Fruit fly (Drosophila melanogaster) whole organism, prepupa: ENCODE measurements around the gene CG15528.

Experiments used
- Blimp-1 ChIP-seq: fragments of 200-800 bp; sonication (Bioruptor generic); optimal IDR thresholded peaks from 3 replicates; lab custom pipeline; 2017; ENCODE audit warnings: missing biosample characterization, missing genetic modification characterization, mild to moderate bottlenecking, moderate library complexity, missing genetic modification reagents
- CG10631 ChIP-seq: fragments of 200-800 bp; sonication (Bioruptor generic); optimal IDR thresholded peaks from 2 replicates; lab custom pipeline; 2016; ENCODE audit warnings: missing biosample characterization, missing genetic modification characterization
- CG10669 ChIP-seq: fragments of 200-800 bp; sonication (Bioruptor generic); optimal IDR thresholded peaks from 3 replicates; lab custom pipeline; 2018; ENCODE audit warnings: missing biosample characterization, mild to moderate bottlenecking, missing genetic modification characterization, moderate library complexity
- CG11294 ChIP-seq: fragments of 200-800 bp; sonication (Bioruptor generic); IDR thresholded peaks from 2 replicates; pipeline ENCODE4 v1.3.6; 2022; ENCODE audit warnings: missing biosample characterization, missing genetic modification characterization
- CG11762 ChIP-seq: fragments of 200-800 bp; sonication (Bioruptor generic); optimal IDR thresholded peaks from 3 replicates; lab custom pipeline; 2016; ENCODE audit warnings: missing biosample characterization, missing genetic modification characterization; ENCODE audit not compliant: insufficient read depth
- CG11902 ChIP-seq: fragments of 200-800 bp; sonication (Bioruptor generic); optimal IDR thresholded peaks from 3 replicates; lab custom pipeline; 2016; ENCODE audit warnings: missing biosample characterization, missing genetic modification characterization
- CG16779 ChIP-seq: fragments of 200-800 bp; sonication (Bioruptor generic); optimal IDR thresholded peaks from 3 replicates; lab custom pipeline; 2017; ENCODE audit warnings: missing biosample characterization, mild to moderate bottlenecking, missing genetic modification characterization
- CG3032 ChIP-seq: fragments of 200-800 bp; optimal IDR thresholded peaks from 2 replicates; lab custom pipeline; 2019; ENCODE audit warnings: missing biosample characterization, mild to moderate bottlenecking, missing genetic modification characterization, moderate library complexity
- CG31627 ChIP-seq: fragments of 200-800 bp; sonication (Bioruptor generic); optimal IDR thresholded peaks from 3 replicates; lab custom pipeline; 2016; ENCODE audit warnings: missing biosample characterization, missing genetic modification characterization
- CG32006 ChIP-seq: fragments of 200-800 bp; sonication (Bioruptor generic); optimal IDR thresholded peaks from 3 replicates; lab custom pipeline; 2017; ENCODE audit warnings: missing biosample characterization, mild to moderate bottlenecking, missing genetic modification characterization
- CG34406 ChIP-seq: fragments of 200-800 bp; sonication (Bioruptor generic); optimal IDR thresholded peaks from 3 replicates; lab custom pipeline; 2016; ENCODE audit warnings: missing biosample characterization, missing genetic modification characterization
- CG3919 ChIP-seq: fragments of 200-800 bp; sonication (Bioruptor generic); optimal IDR thresholded peaks from 3 replicates; lab custom pipeline; 2016; ENCODE audit warnings: missing biosample characterization, missing genetic modification characterization
- CG4318 ChIP-seq: fragments of 200-800 bp; sonication (Bioruptor generic); optimal IDR thresholded peaks from 3 replicates; lab custom pipeline; 2017; ENCODE audit warnings: missing biosample characterization, mild to moderate bottlenecking, missing genetic modification characterization
- CG6163 ChIP-seq: fragments of 200-800 bp; sonication (Bioruptor generic); IDR thresholded peaks from 3 replicates; pipeline ENCODE4 v1.3.6; 2022; ENCODE audit warnings: missing biosample characterization, missing genetic modification characterization
- CG6792 ChIP-seq: fragments of 200-800 bp; sonication (Bioruptor generic); optimal IDR thresholded peaks from 3 replicates; lab custom pipeline; 2016; ENCODE audit warnings: missing biosample characterization, missing genetic modification characterization
- CG6808 ChIP-seq: fragments of 200-800 bp; sonication (Bioruptor generic); optimal IDR thresholded peaks from 3 replicates; lab custom pipeline; 2017; ENCODE audit warnings: missing biosample characterization, missing genetic modification characterization, mild to moderate bottlenecking, moderate library complexity, missing genetic modification reagents
- CG6854 ChIP-seq: fragments of 200-800 bp; sonication (Bioruptor generic); optimal IDR thresholded peaks from 2 replicates; lab custom pipeline; 2017; ENCODE audit warnings: missing biosample characterization, mild to moderate bottlenecking, missing genetic modification characterization
- CG7368 ChIP-seq: fragments of 200-800 bp; sonication (Bioruptor generic); optimal IDR thresholded peaks from 3 replicates; lab custom pipeline; 2016; ENCODE audit warnings: missing biosample characterization, missing genetic modification characterization
- CG8119 ChIP-seq: fragments of 200-800 bp; sonication (Bioruptor generic); IDR thresholded peaks from 3 replicates; pipeline ENCODE4 v1.3.6; 2022; ENCODE audit warnings: missing biosample characterization, missing genetic modification characterization
- CG8319 ChIP-seq: fragments of 200-800 bp; sonication (Bioruptor generic); optimal IDR thresholded peaks from 3 replicates; lab custom pipeline; 2016; ENCODE audit warnings: missing biosample characterization, missing genetic modification characterization
- CG8632 ChIP-seq: fragments of 200-800 bp; sonication (Bioruptor generic); optimal IDR thresholded peaks from 3 replicates; lab custom pipeline; 2016; ENCODE audit warnings: missing biosample characterization, missing genetic modification characterization
- CG9139 ChIP-seq: fragments of 200-800 bp; sonication (Bioruptor generic); optimal IDR thresholded peaks from 3 replicates; lab custom pipeline; 2017; ENCODE audit warnings: missing biosample characterization, mild to moderate bottlenecking, missing genetic modification characterization
- Eip75B ChIP-seq: fragments of 200-800 bp; sonication (Bioruptor generic); optimal IDR thresholded peaks from 3 replicates; lab custom pipeline; 2016; ENCODE audit warnings: missing biosample characterization, missing genetic modification characterization
- Eip78C ChIP-seq: fragments of 200-800 bp; sonication (Bioruptor generic); peaks from one replicate; lab custom pipeline; 2016; ENCODE audit warnings: missing biosample characterization, missing genetic modification characterization
- Eip93F ChIP-seq: fragments of 200-800 bp; sonication (Bioruptor generic); optimal IDR thresholded peaks from 2 replicates; lab custom pipeline; 2016; ENCODE audit warnings: missing biosample characterization, mild to moderate bottlenecking, missing genetic modification characterization
- Ets21C ChIP-seq: fragments of 200-800 bp; sonication (Bioruptor generic); optimal IDR thresholded peaks from 3 replicates; lab custom pipeline; 2016; ENCODE audit warnings: missing biosample characterization, missing genetic modification characterization
- Ets96B ChIP-seq: fragments of 200-800 bp; optimal IDR thresholded peaks from 2 replicates; lab custom pipeline; 2019; ENCODE audit warnings: missing biosample characterization, mild to moderate bottlenecking, missing genetic modification characterization, moderate library complexity
- Gug ChIP-seq: fragments of 200-800 bp; sonication (Bioruptor generic); IDR thresholded peaks from 2 replicates; pipeline ENCODE4 v1.3.6; 2022; ENCODE audit warnings: missing biosample characterization, missing genetic modification characterization
- Hr39 ChIP-seq: fragments of 200-800 bp; sonication (Bioruptor generic); optimal IDR thresholded peaks from 2 replicates; lab custom pipeline; 2016; ENCODE audit warnings: missing biosample characterization, missing genetic modification characterization
- Hr4 ChIP-seq: fragments of 200-800 bp; sonication (Bioruptor generic); optimal IDR thresholded peaks from 3 replicates; lab custom pipeline; 2016; ENCODE audit warnings: missing biosample characterization, missing genetic modification characterization
- Lpt ChIP-seq: fragments of 200-800 bp; sonication (Bioruptor generic); optimal IDR thresholded peaks from 3 replicates; lab custom pipeline; 2016; ENCODE audit warnings: missing biosample characterization, missing genetic modification characterization
- Met ChIP-seq: fragments of 200-800 bp; sonication (Bioruptor generic); optimal IDR thresholded peaks from 3 replicates; lab custom pipeline; 2016; ENCODE audit warnings: missing biosample characterization, missing genetic modification characterization
- OdsH ChIP-seq: fragments of 200-800 bp; sonication (Bioruptor generic); optimal IDR thresholded peaks from 3 replicates; lab custom pipeline; 2016; ENCODE audit warnings: missing biosample characterization, missing genetic modification characterization
- Smox ChIP-seq: fragments of 200-800 bp; sonication (Bioruptor generic); optimal IDR thresholded peaks from 3 replicates; lab custom pipeline; 2016; ENCODE audit warnings: missing biosample characterization, missing genetic modification characterization
- Sox102F ChIP-seq: fragments of 200-800 bp; sonication (Bioruptor generic); optimal IDR thresholded peaks from 2 replicates; lab custom pipeline; 2016; ENCODE audit warnings: missing biosample characterization, mild to moderate bottlenecking, missing genetic modification characterization
- Sox14 ChIP-seq: fragments of 200-800 bp; sonication (Bioruptor generic); optimal IDR thresholded peaks from 3 replicates; lab custom pipeline; 2016; ENCODE audit warnings: missing biosample characterization, missing genetic modification characterization
- Sox15 ChIP-seq: fragments of 200-800 bp; sonication (Bioruptor generic); optimal IDR thresholded peaks from 3 replicates; lab custom pipeline; 2016; ENCODE audit warnings: missing biosample characterization, missing genetic modification characterization
- acj6 ChIP-seq: fragments of 200-800 bp; sonication (Bioruptor generic); optimal IDR thresholded peaks from 3 replicates; lab custom pipeline; 2016; ENCODE audit warnings: missing biosample characterization, missing genetic modification characterization
- cyc ChIP-seq: fragments of 200-800 bp; sonication (Bioruptor generic); optimal IDR thresholded peaks from 3 replicates; lab custom pipeline; 2016; ENCODE audit warnings: missing biosample characterization, missing genetic modification characterization
- dac ChIP-seq: fragments of 200-800 bp; sonication (Bioruptor generic); optimal IDR thresholded peaks from 2 replicates; lab custom pipeline; 2017; ENCODE audit warnings: missing biosample characterization, mild to moderate bottlenecking, missing genetic modification characterization
- dsx ChIP-seq: fragments of 200-800 bp; optimal IDR thresholded peaks from 3 replicates; lab custom pipeline; 2019; ENCODE audit warnings: missing biosample characterization, mild to moderate bottlenecking, missing genetic modification characterization, moderate library complexity; ENCODE audit not compliant: poor library complexity, severe bottlenecking
- eg ChIP-seq: fragments of 200-800 bp; sonication (Bioruptor generic); IDR thresholded peaks from 3 replicates; pipeline ENCODE4 v1.3.6; 2022; ENCODE audit warnings: missing biosample characterization, missing genetic modification characterization
- esn ChIP-seq: fragments of 200-800 bp; sonication (Bioruptor generic); optimal IDR thresholded peaks from 2 replicates; lab custom pipeline; 2016; ENCODE audit warnings: missing biosample characterization, mild to moderate bottlenecking, missing genetic modification characterization, moderate library complexity
- fd59A ChIP-seq: fragments of 200-800 bp; sonication (Bioruptor generic); optimal IDR thresholded peaks from 2 replicates; lab custom pipeline; 2017; ENCODE audit warnings: missing biosample characterization, mild to moderate bottlenecking, missing genetic modification characterization, missing genetic modification reagents
- fd85E ChIP-seq: fragments of 200-800 bp; sonication (Bioruptor generic); optimal IDR thresholded peaks from 3 replicates; lab custom pipeline; 2016; ENCODE audit warnings: missing biosample characterization, missing genetic modification characterization
- lz ChIP-seq: fragments of 200-800 bp; sonication (Bioruptor generic); optimal IDR thresholded peaks from 3 replicates; lab custom pipeline; 2016; ENCODE audit warnings: missing biosample characterization, missing genetic modification characterization
- salr ChIP-seq, 2 experiments: fragments of 200-800 bp; sonication (Bioruptor generic); optimal IDR thresholded peaks; 3 replicates each; lab custom pipeline; 2016 to 2018; ENCODE audit warnings: missing biosample characterization in 2 of 2, missing genetic modification characterization in 2 of 2, mild to moderate bottlenecking in 1 of 2
- spab ChIP-seq: fragments of 200-800 bp; sonication (Bioruptor generic); optimal IDR thresholded peaks from 2 replicates; lab custom pipeline; 2017; ENCODE audit warnings: missing biosample characterization, mild to moderate bottlenecking, missing genetic modification characterization, missing genetic modification reagents
- ss ChIP-seq, 2 experiments: fragments of 200-800 bp; sonication (Bioruptor generic); optimal IDR thresholded peaks; 2 replicates in 1 of 2; 3 replicates in 1 of 2; lab custom pipeline; 2017 to 2018; ENCODE audit warnings: mild to moderate bottlenecking in 2 of 2, missing biosample characterization in 2 of 2, missing genetic modification characterization in 2 of 2, moderate library complexity in 1 of 2
- svp ChIP-seq: fragments of 200-800 bp; sonication (Bioruptor generic); peaks from one replicate; lab custom pipeline; 2016; ENCODE audit warnings: missing biosample characterization, missing genetic modification characterization
- topi ChIP-seq: fragments of 200-800 bp; sonication (Bioruptor generic); optimal IDR thresholded peaks from 3 replicates; lab custom pipeline; 2016; ENCODE audit warnings: missing biosample characterization, missing genetic modification characterization
- vri ChIP-seq: fragments of 200-800 bp; sonication (Bioruptor generic); optimal IDR thresholded peaks from 3 replicates; lab custom pipeline; 2016; ENCODE audit warnings: missing biosample characterization, mild to moderate bottlenecking, missing genetic modification characterization

Gene CG15528

dm6 chr3R:30005332-30005979 is 46.5 kb downstream of the CG15528 start:
- peak; percentile 51 for TF ChIP-seq CG10631 (GFP tag; lab: Kevin White, UChicago)
- TF ChIP-seq acj6 (GFP tag; lab: Kevin White, UChicago): no peak
- peak; percentile 47 for TF ChIP-seq CG32006
- peak; percentile 10 for TF ChIP-seq CG3919 (GFP tag; lab: Kevin White, UChicago)
- TF ChIP-seq ss (GFP tag; optimal IDR thresholded peaks at IDR 0.05; lab: Kevin White, UChicago): peak; percentile 81 to 85
- no peak for TF ChIP-seq CG7368 (GFP tag; lab: Kevin White, UChicago)
- no peak for TF ChIP-seq CG8632
- TF ChIP-seq CG11902: no peak
- no peak for TF ChIP-seq Met (GFP tag; lab: Kevin White, UChicago)
- no peak for TF ChIP-seq CG4318 (GFP tag; lab: Kevin White, UChicago)
- no peak for TF ChIP-seq lz (GFP tag; lab: Kevin White, UChicago)
- no peak for TF ChIP-seq vri (GFP tag; lab: Kevin White, UChicago)
- no peak for TF ChIP-seq Eip93F (GFP tag; lab: Kevin White, UChicago)
- no peak for TF ChIP-seq svp (GFP tag; lab: Kevin White, UChicago)
- TF ChIP-seq salr (GFP tag; optimal IDR thresholded peaks at IDR 0.05; lab: Kevin White, UChicago): peak in 1 of 2 experiments; percentile 1
- TF ChIP-seq CG6163 (GFP tag; lab: Robert Waterston, UW): peak; percentile 84
- no peak for TF ChIP-seq Sox102F (GFP tag; lab: Kevin White, UChicago)
- TF ChIP-seq Smox (GFP tag; lab: Kevin White, UChicago): no peak
- TF ChIP-seq CG34406 (GFP tag; lab: Kevin White, UChicago): no peak
- TF ChIP-seq CG6808 (GFP tag; lab: Kevin White, UChicago): peak; percentile 77
- no peak for TF ChIP-seq Ets21C (GFP tag; lab: Kevin White, UChicago)
- TF ChIP-seq CG8319: no peak
- peak; percentile 24 for TF ChIP-seq CG3032 (tag; lab: Kevin White, UChicago)
- TF ChIP-seq Ets96B (tag; lab: Kevin White, UChicago): peak; percentile 49
- TF ChIP-seq topi (GFP tag; lab: Kevin White, UChicago): no peak
- no peak for TF ChIP-seq CG31627 (GFP tag; lab: Kevin White, UChicago)
- TF ChIP-seq Hr4 (GFP tag; lab: Kevin White, UChicago): no peak
- TF ChIP-seq fd85E: no peak
- TF ChIP-seq CG6792 (GFP tag; lab: Kevin White, UChicago): no peak
- peak; percentile 41 for TF ChIP-seq Eip75B (GFP tag; lab: Kevin White, UChicago)
- TF ChIP-seq spab (GFP tag; lab: Kevin White, UChicago): peak; percentile 58
- peak; percentile 62 for TF ChIP-seq Eip78C (GFP tag; lab: Kevin White, UChicago)
- TF ChIP-seq Sox14: no peak
- TF ChIP-seq CG6854 (GFP tag; lab: Kevin White, UChicago): no peak
- peak; percentile 78 for TF ChIP-seq CG16779 (tag; lab: Kevin White, UChicago)
- no peak for TF ChIP-seq cyc (GFP tag; lab: Kevin White, UChicago)
- TF ChIP-seq CG8119 (GFP tag; lab: Robert Waterston, UW): peak; percentile 67
- TF ChIP-seq esn: no peak
- peak; percentile 87 for TF ChIP-seq eg (GFP tag; lab: Robert Waterston, UW)
- no peak for TF ChIP-seq Gug (GFP tag; lab: Robert Waterston, UW)
- TF ChIP-seq OdsH (GFP tag; lab: Kevin White, UChicago): no peak
- no peak for TF ChIP-seq Blimp-1
- no peak for TF ChIP-seq Hr39 (GFP tag; lab: Kevin White, UChicago)
- TF ChIP-seq Lpt: peak; percentile 63
- peak; percentile 75 for TF ChIP-seq CG9139 (GFP tag; lab: Kevin White, UChicago)
- TF ChIP-seq dac (GFP tag; lab: Kevin White, UChicago): no peak
- no peak for TF ChIP-seq fd59A (GFP tag; lab: Kevin White, UChicago)
- TF ChIP-seq CG10669: no peak
- no peak for TF ChIP-seq CG11762 (GFP tag; lab: Kevin White, UChicago)
- peak; percentile 16 for TF ChIP-seq dsx
- no peak for TF ChIP-seq Sox15 (GFP tag; lab: Kevin White, UChicago)
- peak; percentile 12; the same call in 1 of the 2 replicates for TF ChIP-seq CG11294 (GFP tag; lab: Robert Waterston, UW)
